Worm (Caenorhabditis elegans) whole organism, L3 larva: ENCODE measurements around the gene arrd-12.

Experiments
- R02D3.7 ChIP-seq: fragments of 150-350 bp; optimal IDR thresholded peaks from 2 replicates; lab custom pipeline; 2014; ENCODE audit warnings: missing biosample characterization, missing genetic modification characterization
- fkh-10 ChIP-seq: sonication (generic microtip); optimal IDR thresholded peaks from 2 replicates; lab custom pipeline; 2017; ENCODE audit warnings: missing biosample characterization, missing genetic modification reagents, missing genetic modification characterization
- mdl-1 ChIP-seq: fragments of 150-350 bp; optimal IDR thresholded peaks from 2 replicates; lab custom pipeline; 2014; ENCODE audit warnings: missing biosample characterization, missing genetic modification characterization
- nhr-23 ChIP-seq: fragments of 150-350 bp; optimal IDR thresholded peaks from 2 replicates; lab custom pipeline; 2014; ENCODE audit warnings: missing biosample characterization, missing genetic modification reagents, missing genetic modification characterization
- nhr-76 ChIP-seq: fragments of 150-350 bp; sonication (generic microtip); optimal IDR thresholded peaks from 5 replicates; lab custom pipeline; 2014; ENCODE audit warnings: missing biosample characterization, missing genetic modification characterization
- pha-4 ChIP-seq: fragments of 150-350 bp; optimal IDR thresholded peaks from 2 replicates; lab custom pipeline; 2014; ENCODE audit warnings: missing biosample characterization, missing genetic modification reagents, missing genetic modification characterization
- snpc-4 ChIP-seq: fragments of 150-350 bp; optimal IDR thresholded peaks from 2 replicates; lab custom pipeline; 2014; ENCODE audit warnings: missing biosample characterization, missing genetic modification characterization
- ztf-11 ChIP-seq: fragments of 150-350 bp; optimal IDR thresholded peaks from 2 replicates; lab custom pipeline; 2014; ENCODE audit warnings: missing biosample characterization, missing genetic modification characterization

ce11 chrII:13780792-13781248 lies 14.8 kb downstream of the arrd-12 start:
- TF ChIP-seq fkh-10 (no peak), snpc-4 (tag; lab: Kevin White, UChicago) (no peak), nhr-76 (no peak), pha-4 (tag; lab: Kevin White, UChicago) (no peak), R02D3.7 (tag; lab: Kevin White, UChicago) (no peak), nhr-23 (no peak), mdl-1 (tag; lab: Kevin White, UChicago) (no peak), ztf-11 (tag; lab: Kevin White, UChicago) (no peak)
